Worm (Caenorhabditis elegans): ENCODE results near the gene mdmh-35.

mdmh-35 gene

ce11 chrII:7825107-7825506 lies 30.4 kb downstream of the mdmh-35 start, which contains the start of gene srw-62:
TSS of gene srw-62 (plus strand) at chrII:7825407.
- TF ChIP-seq mdl-1 (tag; optimal IDR thresholded peaks at IDR 0.05) (no peak), aha-1 (tag) (peak; percentile 4)

ce11 chrII:7822454-7822853 lies 33.1 kb downstream of the mdmh-35 start, which contains the start of gene irld-47:
TSS of gene irld-47 (minus strand) at chrII:7822554.
- TF ChIP-seq zip-11 (GFP tag; IDR thresholded peaks at IDR 0.05) (no peak), Y5F2A.4 (GFP tag; optimal IDR thresholded peaks at IDR 0.05) (no peak), hlh-30 (tag; optimal IDR thresholded peaks at IDR 0.05; ENCODE audit: insufficient read depth) (no peak), D1046.2 (GFP tag; IDR thresholded peaks at IDR 0.05) (no peak), nhr-11 (tag; optimal IDR thresholded peaks at IDR 0.05) (no peak)

- peak in 1 of 2 experiments; percentile 75 for TF ChIP-seq unc-62 (GFP tag; optimal IDR thresholded peaks at IDR 0.05 in 1 of 2)
- TF ChIP-seq unc-62 (tag; optimal IDR thresholded peaks at IDR 0.05) = no peak
- no peak for TF ChIP-seq madf-9 (GFP tag; conservative IDR thresholded peaks at IDR 0.05)
Observed at ce11 chrII:7819359-7819758, 36.2 kb downstream of the mdmh-35 start.

ce11 chrII:7817580-7817979 lies 37.9 kb downstream of the mdmh-35 start:
- TF ChIP-seq nhr-11 (tag; optimal IDR thresholded peaks at IDR 0.05) = no peak
- no peak for TF ChIP-seq snpc-4 (tag; optimal IDR thresholded peaks at IDR 0.05)
- no peak for TF ChIP-seq nhr-48 (tag; optimal IDR thresholded peaks at IDR 0.05)
- TF ChIP-seq lim-7 (GFP tag; IDR thresholded peaks at IDR 0.05) = no peak
- TF ChIP-seq F10B5.3 (tag; optimal IDR thresholded peaks at IDR 0.05) = no peak
- TF ChIP-seq spr-3 (GFP tag; optimal IDR thresholded peaks at IDR 0.05) = no peak
- no peak for TF ChIP-seq dpl-1 (GFP tag; optimal IDR thresholded peaks at IDR 0.05)
- TF ChIP-seq lin-39 (tag; optimal IDR thresholded peaks at IDR 0.05) = no peak
- no peak for TF ChIP-seq Y48G9A.11 (GFP tag; IDR thresholded peaks at IDR 0.05)
- TF ChIP-seq ceh-32 (tag; optimal IDR thresholded peaks at IDR 0.05; ENCODE audit: poor library complexity) = no peak

- TF ChIP-seq daf-16 (GFP tag; optimal IDR thresholded peaks at IDR 0.05) (no peak), daf-16 (tag; optimal IDR thresholded peaks at IDR 0.05) (peak; percentile 26), nhr-28 (tag; optimal IDR thresholded peaks at IDR 0.05) (peak; percentile 4), lin-38 (GFP tag; IDR thresholded peaks at IDR 0.05) (peak; percentile 60), lsy-2 (tag; optimal IDR thresholded peaks at IDR 0.05) (peak in 1 of 2 experiments; percentile 7), unc-62 (GFP tag; optimal IDR thresholded peaks at IDR 0.05 in 1 of 2) (peak in 1 of 2 experiments; percentile 22), unc-62 (tag; optimal IDR thresholded peaks at IDR 0.05) (no peak), madf-9 (GFP tag; conservative IDR thresholded peaks at IDR 0.05) (no peak), zip-11 (GFP tag; IDR thresholded peaks at IDR 0.05) (no peak), pqm-1 (tag; optimal IDR thresholded peaks at IDR 0.05) (peak; percentile 38), dpl-1 (GFP tag; optimal IDR thresholded peaks at IDR 0.05) (peak; percentile 25), lin-13 (GFP tag; optimal IDR thresholded peaks at IDR 0.05) (no peak)
Observed at ce11 chrII:7816163-7816776, 39.2 kb downstream of the mdmh-35 start, which contains the start of gene cki-2. TSS of gene cki-2 (plus strand) at chrII:7816499.

ce11 chrII:7815406-7815805 lies 40.1 kb downstream of the mdmh-35 start:
- TF ChIP-seq ces-1 (GFP tag; optimal IDR thresholded peaks at IDR 0.05) (no peak), unc-62 (GFP tag; optimal IDR thresholded peaks at IDR 0.05 in 1 of 2) (no peak), unc-62 (tag; optimal IDR thresholded peaks at IDR 0.05) (no peak)

- TF ChIP-seq ZK546.5 (tag; optimal IDR thresholded peaks at IDR 0.05) (no peak), zfp-2 (tag; optimal IDR thresholded peaks at IDR 0.05) (no peak), hlh-11 (tag; optimal IDR thresholded peaks at IDR 0.05) (peak; percentile 86), lin-15B (tag; optimal IDR thresholded peaks at IDR 0.05) (no peak), F44E2.7 (GFP tag; IDR thresholded peaks at IDR 0.05) (no peak), unc-62 (GFP tag; optimal IDR thresholded peaks at IDR 0.05 in 1 of 2) (peak; percentile 8 to 73), unc-62 (tag; optimal IDR thresholded peaks at IDR 0.05) (no peak), fkh-10 (GFP tag; optimal IDR thresholded peaks at IDR 0.05) (no peak), jun-1 (tag; optimal IDR thresholded peaks at IDR 0.05) (no peak), mes-2 (tag; optimal IDR thresholded peaks at IDR 0.05; ENCODE audit: poor library complexity, severe bottlenecking) (no peak), php-3 (GFP tag; IDR thresholded peaks at IDR 0.05) (peak; percentile 96), ama-1 (optimal IDR thresholded peaks at IDR 0.05) (no peak), nhr-28 (tag; optimal IDR thresholded peaks at IDR 0.05) (peak; percentile 73), ceh-62 (tag; optimal IDR thresholded peaks at IDR 0.05) (no peak), nhr-77 (tag; optimal IDR thresholded peaks at IDR 0.05) (peak; percentile 40), unc-130 (GFP tag; optimal IDR thresholded peaks at IDR 0.05) (no peak), hlh-30 (tag; optimal IDR thresholded peaks at IDR 0.05; ENCODE audit: insufficient read depth) (peak; percentile 7)
Observed at ce11 chrII:7814915-7815314, 40.6 kb downstream of the mdmh-35 start.

All from whole organism, L4 larva.